Fruit fly (Drosophila melanogaster): ENCODE results near the gene CG42852.

DNA sequence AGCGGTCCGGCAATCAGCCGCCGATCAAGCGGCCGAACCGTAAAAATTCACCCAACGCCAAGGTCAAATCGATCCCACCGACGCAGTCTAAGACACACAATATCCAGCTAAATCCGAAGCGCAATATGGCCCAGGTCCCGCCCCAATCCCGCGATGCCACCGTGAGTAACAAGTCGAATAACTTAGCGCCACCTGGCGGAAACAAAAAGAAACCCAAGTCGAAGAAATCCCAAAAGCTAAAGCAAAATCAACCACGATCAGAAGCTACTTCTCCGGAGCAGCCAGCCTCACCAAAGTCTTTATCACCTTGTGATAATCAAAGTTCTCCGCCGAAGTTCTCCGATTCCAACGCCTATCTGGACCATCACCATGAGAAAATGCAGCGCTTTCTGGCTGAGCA is 49.7 kb upstream of the CG42852 start:
- TF ChIP-seq woc (GFP tag; optimal IDR thresholded peaks at IDR 0.05): no peak
- TF ChIP-seq CG9705 (GFP tag; optimal IDR thresholded peaks at IDR 0.05): no peak
- no peak for TF ChIP-seq Mio (GFP tag; optimal IDR thresholded peaks at IDR 0.05)
- TF ChIP-seq usp (GFP tag; optimal IDR thresholded peaks at IDR 0.05): no peak
- TF ChIP-seq Sp1 (GFP tag; optimal IDR thresholded peaks at IDR 0.05): no peak
- no peak for TF ChIP-seq Abd-B (GFP tag; optimal IDR thresholded peaks at IDR 0.05)
- TF ChIP-seq dl (GFP tag; optimal IDR thresholded peaks at IDR 0.05; ENCODE audit: insufficient read depth in 1 of 2, partially characterized antibody in 2 of 2): no peak
- TF ChIP-seq pan (optimal IDR thresholded peaks at IDR 0.05): no peak
- TF ChIP-seq GATAd (GFP tag; optimal IDR thresholded peaks at IDR 0.05): no peak
- TF ChIP-seq tai (GFP tag; optimal IDR thresholded peaks at IDR 0.05): no peak
